Worm (Caenorhabditis elegans): ENCODE data around the gene dyf-2.

dyf-2 gene

ce11 chrIII:13657975-13658374 is 28.3 kb downstream of the dyf-2 start:
- TF ChIP-seq ztf-23 (GFP tag; IDR thresholded peaks at IDR 0.05) (no peak), flt-1 (GFP tag; IDR thresholded peaks at IDR 0.05) (no peak), ref-1 (GFP tag; conservative IDR thresholded peaks at IDR 0.05) (no peak), cog-1 (tag; optimal IDR thresholded peaks at IDR 0.05) (no peak), ztf-29 (GFP tag; IDR thresholded peaks at IDR 0.05) (no peak), klf-2 (GFP tag; conservative IDR thresholded peaks at IDR 0.05) (no peak), tab-1 (GFP tag; IDR thresholded peaks at IDR 0.05) (no peak), T22C8.4 (GFP tag; IDR thresholded peaks at IDR 0.05) (no peak), med-1 (GFP tag; optimal IDR thresholded peaks at IDR 0.05; ENCODE audit: insufficient read depth) (no peak)

ce11 chrIII:13656680-13657079 is 29.6 kb downstream of the dyf-2 start:
- TF ChIP-seq tab-1 (GFP tag; IDR thresholded peaks at IDR 0.05) (no peak), med-1 (GFP tag; optimal IDR thresholded peaks at IDR 0.05; ENCODE audit: insufficient read depth) (no peak), klf-2 (GFP tag; conservative IDR thresholded peaks at IDR 0.05) (no peak), T22C8.4 (GFP tag; IDR thresholded peaks at IDR 0.05) (no peak), ztf-23 (GFP tag; IDR thresholded peaks at IDR 0.05) (no peak), ztf-29 (GFP tag; IDR thresholded peaks at IDR 0.05) (no peak), flt-1 (GFP tag; IDR thresholded peaks at IDR 0.05) (no peak)

ce11 chrIII:13654950-13655349 is 31.3 kb downstream of the dyf-2 start:
- TF ChIP-seq ztf-29 (GFP tag; IDR thresholded peaks at IDR 0.05) = no peak
- no peak for TF ChIP-seq flt-1 (GFP tag; IDR thresholded peaks at IDR 0.05)
- TF ChIP-seq tab-1 (GFP tag; IDR thresholded peaks at IDR 0.05) = no peak
- TF ChIP-seq T22C8.4 (GFP tag; IDR thresholded peaks at IDR 0.05) = no peak
- no peak for TF ChIP-seq med-1 (GFP tag; optimal IDR thresholded peaks at IDR 0.05; ENCODE audit: insufficient read depth)
- no peak for TF ChIP-seq ref-1 (GFP tag; conservative IDR thresholded peaks at IDR 0.05)
- TF ChIP-seq klf-2 (GFP tag; conservative IDR thresholded peaks at IDR 0.05) = no peak
- no peak for TF ChIP-seq cog-1 (tag; optimal IDR thresholded peaks at IDR 0.05)
- no peak for TF ChIP-seq ztf-23 (GFP tag; IDR thresholded peaks at IDR 0.05)

ce11 chrIII:13652708-13653107 is 33.5 kb downstream of the dyf-2 start:
- TF ChIP-seq flt-1 (GFP tag; IDR thresholded peaks at IDR 0.05) (no peak), cog-1 (tag; optimal IDR thresholded peaks at IDR 0.05) (no peak), ref-1 (GFP tag; conservative IDR thresholded peaks at IDR 0.05) (no peak), ztf-29 (GFP tag; IDR thresholded peaks at IDR 0.05) (no peak), tab-1 (GFP tag; IDR thresholded peaks at IDR 0.05) (no peak)

ce11 chrIII:13652010-13652409 is 34.2 kb downstream of the dyf-2 start:
- no peak for TF ChIP-seq tab-1 (GFP tag; IDR thresholded peaks at IDR 0.05)
- TF ChIP-seq ref-1 (GFP tag; conservative IDR thresholded peaks at IDR 0.05) = no peak
- no peak for TF ChIP-seq T22C8.4 (GFP tag; IDR thresholded peaks at IDR 0.05)
- TF ChIP-seq flt-1 (GFP tag; IDR thresholded peaks at IDR 0.05) = no peak
- TF ChIP-seq ztf-23 (GFP tag; IDR thresholded peaks at IDR 0.05) = no peak
- TF ChIP-seq ztf-29 (GFP tag; IDR thresholded peaks at IDR 0.05) = no peak
- TF ChIP-seq cog-1 (tag; optimal IDR thresholded peaks at IDR 0.05) = no peak
- TF ChIP-seq med-1 (GFP tag; optimal IDR thresholded peaks at IDR 0.05; ENCODE audit: insufficient read depth) = no peak
- TF ChIP-seq klf-2 (GFP tag; conservative IDR thresholded peaks at IDR 0.05) = no peak

ce11 chrIII:13651414-13651813 is 34.8 kb downstream of the dyf-2 start:
- TF ChIP-seq ztf-23 (GFP tag; IDR thresholded peaks at IDR 0.05) (0 out of 2 replicates have a peak, but pooled peaks have one; percentile 43), ref-1 (GFP tag; conservative IDR thresholded peaks at IDR 0.05) (no peak)

- no peak for TF ChIP-seq T22C8.4 (GFP tag; IDR thresholded peaks at IDR 0.05)
- TF ChIP-seq cog-1 (tag; optimal IDR thresholded peaks at IDR 0.05) = no peak
- no peak for TF ChIP-seq med-1 (GFP tag; optimal IDR thresholded peaks at IDR 0.05; ENCODE audit: insufficient read depth)
- no peak for TF ChIP-seq klf-2 (GFP tag; conservative IDR thresholded peaks at IDR 0.05)
- TF ChIP-seq ztf-23 (GFP tag; IDR thresholded peaks at IDR 0.05) = no peak
Measured at ce11 chrIII:13648540-13648939, 37.7 kb downstream of the dyf-2 start.

ce11 chrIII:13645885-13646488 is 40.3 kb downstream of the dyf-2 start:
- TF ChIP-seq klf-2 (GFP tag; conservative IDR thresholded peaks at IDR 0.05) = no peak
- peak; percentile 48; the same call in 1 of the 2 replicates for TF ChIP-seq flt-1 (GFP tag; IDR thresholded peaks at IDR 0.05)

- TF ChIP-seq med-1 (GFP tag; optimal IDR thresholded peaks at IDR 0.05; ENCODE audit: insufficient read depth) = no peak
- TF ChIP-seq flt-1 (GFP tag; IDR thresholded peaks at IDR 0.05) = 0 out of 2 replicates have a peak, but pooled peaks have one; percentile 18
- no peak for TF ChIP-seq ref-1 (GFP tag; conservative IDR thresholded peaks at IDR 0.05)
- no peak for TF ChIP-seq cog-1 (tag; optimal IDR thresholded peaks at IDR 0.05)
Measured at ce11 chrIII:13644279-13644678, 42.0 kb downstream of the dyf-2 start.

- TF ChIP-seq ztf-23 (GFP tag; IDR thresholded peaks at IDR 0.05) (peak; percentile 100), ref-1 (GFP tag; conservative IDR thresholded peaks at IDR 0.05) (no peak), flt-1 (GFP tag; IDR thresholded peaks at IDR 0.05) (peak; percentile 84), cog-1 (tag; optimal IDR thresholded peaks at IDR 0.05) (peak; percentile 98), ztf-29 (GFP tag; IDR thresholded peaks at IDR 0.05) (no peak; the same call in 1 of the 2 replicates), med-1 (GFP tag; optimal IDR thresholded peaks at IDR 0.05; ENCODE audit: insufficient read depth) (peak; percentile 31), T22C8.4 (GFP tag; IDR thresholded peaks at IDR 0.05) (peak; percentile 96), tab-1 (GFP tag; IDR thresholded peaks at IDR 0.05) (no peak), klf-2 (GFP tag; conservative IDR thresholded peaks at IDR 0.05) (no peak)
Measured at ce11 chrIII:13643534-13643933, 42.7 kb downstream of the dyf-2 start, which contains the start of the genes drr-2 and set-16. Gene drr-2, minus strand, starts transcription at chrIII:13643570. Gene set-16, plus strand, starts transcription at chrIII:13643916.

- no peak for TF ChIP-seq T22C8.4 (GFP tag; IDR thresholded peaks at IDR 0.05)
- no peak for TF ChIP-seq cog-1 (tag; optimal IDR thresholded peaks at IDR 0.05)
- TF ChIP-seq ref-1 (GFP tag; conservative IDR thresholded peaks at IDR 0.05) = no peak
- TF ChIP-seq ztf-23 (GFP tag; IDR thresholded peaks at IDR 0.05) = no peak
- no peak for TF ChIP-seq tab-1 (GFP tag; IDR thresholded peaks at IDR 0.05)
- TF ChIP-seq klf-2 (GFP tag; conservative IDR thresholded peaks at IDR 0.05) = no peak
- no peak for TF ChIP-seq med-1 (GFP tag; optimal IDR thresholded peaks at IDR 0.05; ENCODE audit: insufficient read depth)
Measured at ce11 chrIII:13642776-13643175, 43.5 kb downstream of the dyf-2 start.
